Worm (Caenorhabditis elegans): ENCODE measurements around the gene C36C5.12.

The C36C5.12 gene

DNA sequence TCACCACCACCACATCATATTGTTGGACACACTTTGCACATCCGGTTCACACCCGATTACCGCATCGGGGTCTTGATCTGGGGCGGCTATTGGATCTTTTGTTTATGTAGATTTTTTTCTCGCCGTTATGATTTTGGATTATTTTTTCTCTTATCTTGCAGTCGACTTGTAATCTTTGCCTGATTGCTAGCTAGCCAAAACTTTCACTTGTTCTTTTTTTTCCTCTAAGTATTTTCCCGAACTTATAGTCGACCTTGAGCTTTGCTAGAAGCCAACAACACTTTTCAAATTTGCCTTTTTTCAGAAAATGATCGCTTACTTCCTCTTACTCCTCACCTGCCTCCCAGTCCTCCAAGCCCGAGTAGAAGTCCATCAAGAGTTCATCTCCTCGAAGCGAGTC, 28.9 kb upstream of the C36C5.12 start, which contains the start of gene lag-2:
TSS of gene lag-2 (plus strand) at position 301 of the 400 bp plus-strand sequence.
- TF ChIP-seq snpc-4 (tag; optimal IDR thresholded peaks at IDR 0.05) (no peak), elt-3 (tag; optimal IDR thresholded peaks at IDR 0.05) (no peak)

DNA sequence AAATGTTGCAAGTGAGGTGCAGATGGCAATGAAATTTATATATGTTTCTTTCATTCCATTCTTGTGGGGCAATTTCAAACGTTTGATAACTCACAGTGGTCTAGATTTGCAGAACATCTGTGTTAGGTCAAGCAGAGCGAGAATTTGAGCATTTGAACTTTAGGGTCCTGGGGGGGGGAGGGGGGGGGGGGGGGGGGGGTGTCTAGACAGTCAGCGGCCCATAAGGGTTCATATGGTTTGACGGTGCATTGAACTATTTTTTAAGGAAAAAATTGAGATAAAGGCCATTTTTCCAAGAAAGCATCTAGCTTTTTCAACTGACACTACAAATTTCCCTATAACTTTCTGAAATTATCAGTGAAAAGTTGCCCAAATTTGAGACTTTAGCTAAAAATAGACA, 26.7 kb upstream of the C36C5.12 start:
- TF ChIP-seq ztf-4 (tag; optimal IDR thresholded peaks at IDR 0.05) (no peak), gmeb-1 (tag; optimal IDR thresholded peaks at IDR 0.05) (no peak), mbf-1 (tag; optimal IDR thresholded peaks at IDR 0.05) (no peak)

DNA sequence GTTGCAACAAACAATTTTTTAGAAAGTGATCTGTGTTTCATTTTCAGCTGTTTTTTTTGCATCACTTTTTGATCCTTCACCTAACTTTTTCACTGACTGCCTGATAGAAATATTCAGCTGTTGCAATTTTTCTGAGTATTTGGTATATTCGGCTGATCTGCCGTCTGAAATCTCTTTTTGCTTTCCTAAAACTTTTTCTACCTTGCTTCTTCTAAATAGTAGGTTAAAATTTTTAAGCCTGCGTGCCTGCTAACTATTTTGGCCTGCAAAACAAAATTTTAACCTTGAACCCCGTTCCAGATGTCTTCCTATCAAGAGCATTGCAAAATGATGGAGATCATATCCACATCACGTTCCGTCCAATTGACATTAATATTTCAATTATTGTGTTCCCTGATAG, 17.0 kb upstream of the C36C5.12 start, which contains the start of gene srab-8:
TSS of gene srab-8 (plus strand) at position 301 of the 400 bp plus-strand sequence.
- TF ChIP-seq ztf-11 (tag; optimal IDR thresholded peaks at IDR 0.05) (no peak), nhr-129 (tag; optimal IDR thresholded peaks at IDR 0.05) (no peak), Y55F3AM.14 (GFP tag; optimal IDR thresholded peaks at IDR 0.05) (no peak), ama-1 (optimal IDR thresholded peaks at IDR 0.05) (no peak), alr-1 (tag; optimal IDR thresholded peaks at IDR 0.05) (no peak), skn-1 (tag; optimal IDR thresholded peaks at IDR 0.05) (no peak), lin-11 (tag; optimal IDR thresholded peaks at IDR 0.05) (no peak)

DNA sequence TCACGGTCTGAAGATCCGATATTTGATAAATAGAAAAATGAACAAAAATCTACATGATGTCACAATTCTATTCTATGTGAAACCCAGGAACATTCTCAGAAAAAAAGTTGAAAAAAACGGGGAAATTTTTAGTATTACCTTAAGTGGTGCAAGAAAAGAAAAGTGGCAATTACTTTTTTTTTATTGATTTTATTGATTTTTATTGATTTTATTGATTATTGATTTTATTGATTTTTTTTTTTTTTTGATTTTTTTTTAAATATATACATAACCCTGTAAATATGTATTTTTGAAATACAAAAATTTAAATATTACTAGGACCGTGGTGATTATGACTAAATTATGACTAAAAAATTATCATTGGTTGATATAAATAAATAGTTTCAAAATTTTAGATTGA, 12.5 kb upstream of the C36C5.12 start:
- no peak for TF ChIP-seq lin-13 (GFP tag; optimal IDR thresholded peaks at IDR 0.05)
- TF ChIP-seq gmeb-1 (tag; optimal IDR thresholded peaks at IDR 0.05): no peak
- TF ChIP-seq sem-4 (tag; optimal IDR thresholded peaks at IDR 0.05): no peak
- no peak for TF ChIP-seq ztf-11 (tag; optimal IDR thresholded peaks at IDR 0.05)
- no peak for TF ChIP-seq alr-1 (tag; optimal IDR thresholded peaks at IDR 0.05)
- no peak for TF ChIP-seq lin-39 (tag; optimal IDR thresholded peaks at IDR 0.05)
- TF ChIP-seq mab-5 (tag; optimal IDR thresholded peaks at IDR 0.05): no peak
- no peak for TF ChIP-seq ZK546.5 (tag; optimal IDR thresholded peaks at IDR 0.05)

DNA sequence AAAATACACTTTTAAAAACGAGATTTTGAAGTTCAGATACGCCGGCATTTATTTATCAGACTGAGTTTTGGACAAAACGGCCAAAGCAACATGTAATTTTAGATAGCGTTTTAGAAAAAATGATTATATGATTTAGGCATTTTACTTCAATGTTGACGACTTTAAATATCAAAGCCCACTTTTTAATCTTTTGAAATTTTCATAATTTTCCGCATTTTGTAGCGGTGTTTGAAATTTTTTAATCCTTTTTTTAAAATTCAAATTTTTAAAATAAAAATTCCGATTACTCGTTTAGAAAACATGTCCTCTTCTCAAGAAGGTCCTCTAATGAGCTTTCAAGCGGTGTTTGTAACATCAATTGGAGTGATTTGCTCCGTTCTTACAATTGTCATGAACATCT, 10.7 kb upstream of the C36C5.12 start, which contains the start of gene srbc-6:
TSS of gene srbc-6 (plus strand) at position 301 of the 400 bp plus-strand sequence.
- TF ChIP-seq alr-1 (tag; optimal IDR thresholded peaks at IDR 0.05) (no peak), F13H6.1 (tag; optimal IDR thresholded peaks at IDR 0.05) (no peak), elt-3 (tag; optimal IDR thresholded peaks at IDR 0.05) (no peak), lsy-2 (tag; optimal IDR thresholded peaks at IDR 0.05) (no peak), nhr-21 (tag; optimal IDR thresholded peaks at IDR 0.05) (no peak), unc-39 (tag; optimal IDR thresholded peaks at IDR 0.05) (no peak), R02D3.7 (tag; optimal IDR thresholded peaks at IDR 0.05) (no peak), fos-1 (tag; optimal IDR thresholded peaks at IDR 0.05) (no peak), C34F6.9 (tag; optimal IDR thresholded peaks at IDR 0.05) (no peak), snpc-4 (tag; optimal IDR thresholded peaks at IDR 0.05) (no peak), dmd-4 (tag; optimal IDR thresholded peaks at IDR 0.05) (no peak), unc-62 (GFP tag; optimal IDR thresholded peaks at IDR 0.05) (no peak), ZK546.5 (tag; optimal IDR thresholded peaks at IDR 0.05) (no peak), nhr-25 (tag; optimal IDR thresholded peaks at IDR 0.05) (no peak)

DNA sequence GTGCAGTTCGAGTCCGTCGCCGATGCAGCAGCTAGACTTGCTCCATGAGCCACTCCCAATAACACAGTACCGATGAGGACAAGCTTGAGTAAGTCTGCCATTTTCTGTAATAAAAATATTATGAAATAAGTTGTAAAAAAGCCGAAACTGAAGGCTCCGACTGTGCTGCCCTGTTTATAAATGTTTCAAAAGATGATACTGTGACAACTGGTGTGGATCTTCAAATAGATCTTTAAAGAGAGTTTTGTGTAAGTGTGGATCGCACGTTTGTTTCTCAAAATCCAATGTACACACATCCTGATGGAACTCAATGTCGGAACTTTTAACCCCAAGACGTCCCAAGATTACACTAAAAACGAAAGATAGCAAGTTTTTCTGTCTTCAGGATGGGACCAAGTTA, 9.5 kb upstream of the C36C5.12 start, which contains the start of gene C36C5.15:
TSS of gene C36C5.15 (minus strand) at position 101 of the 400 bp plus-strand sequence.
- TF ChIP-seq ceh-16 (tag; optimal IDR thresholded peaks at IDR 0.05): no peak
- TF ChIP-seq nhr-10 (tag; optimal IDR thresholded peaks at IDR 0.05): no peak
- no peak for TF ChIP-seq nhr-25 (tag; optimal IDR thresholded peaks at IDR 0.05)
- TF ChIP-seq nhr-12 (tag; optimal IDR thresholded peaks at IDR 0.05): no peak

DNA sequence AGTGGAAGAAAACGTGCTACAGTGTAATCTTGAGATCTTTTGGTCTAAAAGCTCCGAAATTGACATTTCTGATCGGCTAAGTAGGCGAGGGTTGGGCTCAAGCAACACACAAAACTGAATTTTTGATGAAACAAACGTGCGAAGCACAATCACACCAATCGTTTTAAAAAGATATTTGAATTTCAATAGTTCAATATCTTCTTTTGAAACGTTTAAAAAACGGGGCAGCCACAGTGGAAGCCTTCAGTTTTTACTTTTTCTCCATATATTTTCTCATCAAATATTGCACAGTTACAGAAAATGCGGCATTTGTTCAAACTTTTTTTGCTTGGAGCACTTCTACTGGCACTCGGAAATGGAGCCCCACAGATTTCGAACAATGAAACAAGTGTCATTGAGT, 7.1 kb upstream of the C36C5.12 start, which contains the start of gene C36C5.4:
TSS of gene C36C5.4 (plus strand) at position 301 of the 400 bp plus-strand sequence.
- no peak for TF ChIP-seq sem-4 (tag; optimal IDR thresholded peaks at IDR 0.05)
- TF ChIP-seq skn-1 (tag; optimal IDR thresholded peaks at IDR 0.05): no peak
- no peak for TF ChIP-seq dmd-4 (tag; optimal IDR thresholded peaks at IDR 0.05)
- TF ChIP-seq ztf-11 (tag; optimal IDR thresholded peaks at IDR 0.05): no peak
- TF ChIP-seq aly-2 (tag; optimal IDR thresholded peaks at IDR 0.05): no peak
- no peak for TF ChIP-seq unc-62 (GFP tag; optimal IDR thresholded peaks at IDR 0.05)

All from whole organism, L2 larva.